Worm (Caenorhabditis elegans) whole organism, dauer: ENCODE measurements around the gene acs-6.

Experiments used
- unc-62 ChIP-seq: sonication (generic microtip); optimal IDR thresholded peaks from 2 replicates; lab custom pipeline; 2017; ENCODE audit warnings: missing biosample characterization, missing genetic modification reagents, missing genetic modification characterization

acs-6 gene

ce11 chrII:7061730-7062129 lies at the start of gene acs-6:
Gene acs-6, plus strand, starts transcription at chrII:7062030.
- no peak for TF ChIP-seq unc-62 (GFP tag; lab: Kevin White, UChicago)

- no peak for TF ChIP-seq unc-62 (GFP tag; lab: Kevin White, UChicago)
These were observed 49.2 kb upstream of the acs-6 start, which contains the start of gene sqv-7 for ce11 chrII:7012592-7012991. Gene sqv-7, minus strand, starts transcription at chrII:7012692.

- TF ChIP-seq unc-62 (GFP tag; lab: Kevin White, UChicago) = no peak
These were observed 39.3 kb upstream of the acs-6 start, which contains the start of the genes lst-6 and lst-5 for ce11 chrII:7022370-7023001. Gene lst-6, minus strand, starts transcription at chrII:7022509. Gene lst-5, plus strand, starts transcription at chrII:7022913.

- no peak for TF ChIP-seq unc-62 (GFP tag; lab: Kevin White, UChicago)
These were observed 36.7 kb upstream of the acs-6 start, which contains the start of gene znf-598 for ce11 chrII:7024897-7025852. Gene znf-598, plus strand, starts transcription at chrII:7025802.

- no peak for TF ChIP-seq unc-62 (GFP tag; lab: Kevin White, UChicago)
These were observed 32.3 kb upstream of the acs-6 start for ce11 chrII:7029524-7029923.

- no peak for TF ChIP-seq unc-62 (GFP tag; lab: Kevin White, UChicago)
These were observed 30.6 kb upstream of the acs-6 start for ce11 chrII:7031137-7031697.

- TF ChIP-seq unc-62 (GFP tag; lab: Kevin White, UChicago) = no peak
These were observed 24.0 kb upstream of the acs-6 start, which contains the start of gene cin-4 for ce11 chrII:7037659-7038342. Gene cin-4, plus strand, starts transcription at chrII:7038292.

ce11 chrII:7049470-7049869 lies 12.4 kb upstream of the acs-6 start:
- TF ChIP-seq unc-62 (GFP tag; lab: Kevin White, UChicago) = no peak

- TF ChIP-seq unc-62 (GFP tag; lab: Kevin White, UChicago) = no peak
These were observed 11.7 kb upstream of the acs-6 start, which contains the start of the genes tcer-1 and ZK1127.5 for ce11 chrII:7050021-7050722. Gene tcer-1, minus strand, starts transcription at chrII:7050071. Gene ZK1127.5, plus strand, starts transcription at chrII:7050672.

ce11 chrII:7051778-7052177 lies 10.1 kb upstream of the acs-6 start, which contains the start of gene ZK1127.12:
Gene ZK1127.12, plus strand, starts transcription at chrII:7052078.
- TF ChIP-seq unc-62 (GFP tag; lab: Kevin White, UChicago) = no peak

- no peak for TF ChIP-seq unc-62 (GFP tag; lab: Kevin White, UChicago)
These were observed 8.8 kb upstream of the acs-6 start, which contains the start of gene ZK1127.13 for ce11 chrII:7053001-7053400. Gene ZK1127.13, plus strand, starts transcription at chrII:7053301.

- TF ChIP-seq unc-62 (GFP tag; lab: Kevin White, UChicago) = no peak
These were observed 8.2 kb upstream of the acs-6 start, which contains the start of gene ZK1127.4 for ce11 chrII:7053649-7054048. Gene ZK1127.4, plus strand, starts transcription at chrII:7053949.

- TF ChIP-seq unc-62 (GFP tag; lab: Kevin White, UChicago) = no peak
These were observed 6.8 kb upstream of the acs-6 start, which contains the start of gene ZK1127.3 for ce11 chrII:7054987-7055386. Gene ZK1127.3, plus strand, starts transcription at chrII:7055287.

- TF ChIP-seq unc-62 (GFP tag; lab: Kevin White, UChicago) = no peak
These were observed 5.5 kb upstream of the acs-6 start for ce11 chrII:7056328-7056727.
